Worm (Caenorhabditis elegans): ENCODE measurements around the gene C14B9.10.

The C14B9.10 gene

ce11 chrIII:8158140-8158786, 27.6 kb downstream of the C14B9.10 start, which contains the start of gene atg-13:
Gene atg-13, minus strand, starts transcription at chrIII:8158190.
- TF ChIP-seq skn-1 (tag; optimal IDR thresholded peaks at IDR 0.05): no peak
- TF ChIP-seq dpl-1 (GFP tag; optimal IDR thresholded peaks at IDR 0.05): peak in 1 of 3 experiments; percentile 15
- peak; percentile 23 for TF ChIP-seq blmp-1 (tag; optimal IDR thresholded peaks at IDR 0.05)
- no peak for TF ChIP-seq jun-1 (tag; optimal IDR thresholded peaks at IDR 0.05)
- peak; percentile 44 for TF ChIP-seq lin-14 (GFP tag; optimal IDR thresholded peaks at IDR 0.05)
- TF ChIP-seq ets-5 (GFP tag; IDR thresholded peaks at IDR 0.05): no peak
- peak; percentile 56 for TF ChIP-seq nhr-71 (tag; optimal IDR thresholded peaks at IDR 0.05)
- peak; percentile 17 for TF ChIP-seq snu-23 (GFP tag; optimal IDR thresholded peaks at IDR 0.05)
- TF ChIP-seq rnt-1 (tag; optimal IDR thresholded peaks at IDR 0.05): peak; percentile 2
- 0 out of 2 replicates have a peak, but pooled peaks have one; percentile 7 for TF ChIP-seq nhr-19 (GFP tag; conservative IDR thresholded peaks at IDR 0.05)
- TF ChIP-seq mep-1 (tag; optimal IDR thresholded peaks at IDR 0.05): peak; percentile 48
- no peak for TF ChIP-seq lin-15B (tag; optimal IDR thresholded peaks at IDR 0.05)
- TF ChIP-seq pqm-1 (tag; optimal IDR thresholded peaks at IDR 0.05): no peak
- TF ChIP-seq efl-1 (optimal IDR thresholded peaks at IDR 0.05): peak in 1 of 2 experiments; percentile 8
- TF ChIP-seq efl-1 (GFP tag; optimal IDR thresholded peaks at IDR 0.05 in 1 of 2): peak; percentile 6 to 73
- TF ChIP-seq ces-1 (GFP tag; optimal IDR thresholded peaks at IDR 0.05): no peak
- TF ChIP-seq nhr-90 (tag; optimal IDR thresholded peaks at IDR 0.05; ENCODE audit: poor library complexity): no peak
- no peak for TF ChIP-seq unc-130 (tag; optimal IDR thresholded peaks at IDR 0.05)
- TF ChIP-seq lin-35 (GFP tag; optimal IDR thresholded peaks at IDR 0.05): peak in 1 of 2 experiments; percentile 18
- TF ChIP-seq mdl-1 (tag; optimal IDR thresholded peaks at IDR 0.05): peak in 1 of 2 experiments; percentile 51

- TF ChIP-seq ceh-82 (tag; optimal IDR thresholded peaks at IDR 0.05) (no peak), unc-86 (tag; optimal IDR thresholded peaks at IDR 0.05) (no peak), pqm-1 (tag; optimal IDR thresholded peaks at IDR 0.05) (no peak), mep-1 (tag; optimal IDR thresholded peaks at IDR 0.05) (no peak), vab-15 (tag; optimal IDR thresholded peaks at IDR 0.05) (no peak), hlh-4 (tag; optimal IDR thresholded peaks at IDR 0.05) (no peak), aly-2 (tag; optimal IDR thresholded peaks at IDR 0.05) (peak; percentile 33), irx-1 (tag; optimal IDR thresholded peaks at IDR 0.05) (no peak), xbp-1 (tag; optimal IDR thresholded peaks at IDR 0.05) (no peak)
Measured at ce11 chrIII:8161238-8161637, 30.6 kb downstream of the C14B9.10 start, which contains the start of gene inpp-5K. Gene inpp-5K, minus strand, starts transcription at chrIII:8161338.

DNA sequence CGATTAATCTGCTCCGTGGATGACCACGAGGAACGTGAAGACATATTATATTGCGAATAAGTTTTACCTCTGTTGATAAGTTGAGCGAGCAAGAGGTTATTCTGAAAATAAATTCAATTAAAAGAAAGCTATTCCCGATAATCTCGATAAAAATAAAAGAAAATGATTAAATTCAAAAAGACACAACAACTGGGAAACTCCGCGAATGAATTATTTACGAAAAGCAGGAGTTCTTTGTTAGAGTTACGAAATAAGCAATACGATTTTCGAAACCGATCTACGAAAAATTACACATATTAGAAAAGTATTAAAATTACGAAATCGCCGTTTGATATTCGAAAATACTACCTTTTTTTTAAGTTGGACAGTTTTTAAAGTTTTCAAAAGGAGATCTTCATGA, 32.6 kb downstream of the C14B9.10 start, which contains the start of gene bath-42:
bath-42 (minus strand) TSS at position 101 of the 400 bp plus-strand sequence.
- TF ChIP-seq pax-3 (tag; optimal IDR thresholded peaks at IDR 0.05) (no peak), lin-14 (GFP tag; optimal IDR thresholded peaks at IDR 0.05) (no peak), nhr-11 (tag; optimal IDR thresholded peaks at IDR 0.05) (no peak), ces-1 (GFP tag; optimal IDR thresholded peaks at IDR 0.05) (no peak), fkh-10 (GFP tag; optimal IDR thresholded peaks at IDR 0.05) (no peak), nhr-19 (GFP tag; conservative IDR thresholded peaks at IDR 0.05) (no peak), unc-98 (GFP tag; IDR thresholded peaks at IDR 0.05) (no peak), xbp-1 (tag; optimal IDR thresholded peaks at IDR 0.05) (no peak), unc-130 (tag; optimal IDR thresholded peaks at IDR 0.05) (no peak), ama-1 (optimal IDR thresholded peaks at IDR 0.05) (no peak), nhr-47 (tag; optimal IDR thresholded peaks at IDR 0.05) (no peak), ztf-4 (tag; optimal IDR thresholded peaks at IDR 0.05) (no peak), tbx-2 (tag; optimal IDR thresholded peaks at IDR 0.05) (no peak), lsy-2 (tag; optimal IDR thresholded peaks at IDR 0.05) (no peak), C34B4.2 (tag; optimal IDR thresholded peaks at IDR 0.05) (no peak), nhr-71 (tag; optimal IDR thresholded peaks at IDR 0.05) (no peak), hlh-17 (GFP tag; optimal IDR thresholded peaks at IDR 0.05; ENCODE audit: borderline replicate concordance) (no peak), dsc-1 (tag; optimal IDR thresholded peaks at IDR 0.05) (no peak), sox-4 (tag; optimal IDR thresholded peaks at IDR 0.05) (no peak)

All from whole organism, L1 larva.